Worm (Caenorhabditis elegans) whole organism, young adult: Measurements from ENCODE around the gene F58G11.4.

Source experiments
- B0019.2 ChIP-seq: fragments of 200-800 bp; sonication (Bioruptor generic); conservative IDR thresholded peaks from 2 replicates; pipeline ENCODE4 v1.3.6; 2022; ENCODE audit warnings: missing genetic modification reagents, missing genetic modification characterization, missing compliant biosample characterization
- C06A6.2 ChIP-seq: fragments of 200-800 bp; sonication (Bioruptor generic); conservative IDR thresholded peaks from 2 replicates; pipeline ENCODE4 v1.3.6; 2022; ENCODE audit warnings: missing genetic modification characterization, missing compliant biosample characterization
- F10E7.11 ChIP-seq: sonication (generic microtip); optimal IDR thresholded peaks from 2 replicates; lab custom pipeline; 2017; ENCODE audit warnings: mild to moderate bottlenecking, missing genetic modification characterization, moderate library complexity, missing compliant biosample characterization
- F33H1.4 ChIP-seq: fragments of 200-800 bp; sonication (Bioruptor generic); IDR thresholded peaks from 2 replicates; pipeline ENCODE4 v1.3.6; 2022; ENCODE audit warnings: missing genetic modification reagents, missing genetic modification characterization, missing compliant biosample characterization
- Y95B8A.8 ChIP-seq: fragments of 200-800 bp; sonication (Bioruptor generic); IDR thresholded peaks from 2 replicates; pipeline ENCODE4 v1.3.6; 2022; ENCODE audit warnings: missing genetic modification reagents, missing genetic modification characterization, missing compliant biosample characterization
- ZK185.1 ChIP-seq: sonication (generic microtip); optimal IDR thresholded peaks from 2 replicates; lab custom pipeline; 2016; ENCODE audit warnings: mild to moderate bottlenecking, missing genetic modification characterization, missing compliant biosample characterization; ENCODE audit not compliant: poor library complexity, severe bottlenecking
- athp-1 ChIP-seq: sonication (generic microtip); optimal IDR thresholded peaks from 2 replicates; lab custom pipeline; 2017; ENCODE audit warnings: mild to moderate bottlenecking, missing genetic modification characterization, missing compliant biosample characterization
- attf-5 ChIP-seq: fragments of 200-800 bp; sonication (Bioruptor generic); optimal IDR thresholded peaks from 2 replicates; lab custom pipeline; 2018; ENCODE audit warnings: mild to moderate bottlenecking, missing genetic modification characterization, missing compliant biosample characterization
- bed-2 ChIP-seq: fragments of 200-800 bp; sonication (Bioruptor generic); IDR thresholded peaks from 2 replicates; pipeline ENCODE4 v1.3.6; 2022; ENCODE audit warnings: missing genetic modification reagents, missing genetic modification characterization, missing compliant biosample characterization
- cebp-1 ChIP-seq, 2 experiments: fragments of 200-800 bp in 1 of 2; sonication (Bioruptor generic) in 1 of 2; sonication (generic microtip) in 1 of 2; IDR thresholded peaks in 1 of 2; optimal IDR thresholded peaks in 1 of 2; 2 replicates each; pipeline versions ENCODE4 v1.3.6 to Lab custom; 2017 to 2022; ENCODE audit warnings: missing compliant biosample characterization in 2 of 2, missing genetic modification characterization in 2 of 2, mild to moderate bottlenecking in 1 of 2, missing genetic modification reagents in 1 of 2, moderate library complexity in 1 of 2
- ceh-40 ChIP-seq: fragments of 200-800 bp; sonication (Bioruptor generic); IDR thresholded peaks from 2 replicates; pipeline ENCODE4 v1.3.6; 2022; ENCODE audit warnings: missing genetic modification characterization, missing compliant biosample characterization
- ceh-91 ChIP-seq: fragments of 200-800 bp; sonication (Bioruptor generic); IDR thresholded peaks from 2 replicates; pipeline ENCODE4 v1.3.6; 2022; ENCODE audit warnings: missing genetic modification reagents, missing genetic modification characterization, missing compliant biosample characterization
- dox-1 ChIP-seq: fragments of 200-800 bp; sonication (Bioruptor generic); IDR thresholded peaks from 2 replicates; pipeline ENCODE4 v1.3.6; 2022; ENCODE audit warnings: missing genetic modification reagents, missing genetic modification characterization, missing compliant biosample characterization
- dpl-1 ChIP-seq: fragments of 150-350 bp; optimal IDR thresholded peaks from 2 replicates; lab custom pipeline; 2014; ENCODE audit warnings: missing biosample characterization, missing genetic modification reagents, missing genetic modification characterization
- efl-1 ChIP-seq: fragments of 150-350 bp; optimal IDR thresholded peaks from 2 replicates; lab custom pipeline; 2014; ENCODE audit warnings: missing biosample characterization, missing genetic modification reagents, missing genetic modification characterization
- ekl-4 ChIP-seq: fragments of 200-800 bp; sonication (Bioruptor generic); IDR thresholded peaks from 2 replicates; pipeline ENCODE4 v1.3.6; 2022; ENCODE audit warnings: missing genetic modification reagents, missing genetic modification characterization, missing compliant biosample characterization
- gei-17 ChIP-seq: fragments of 200-800 bp; sonication (Bioruptor generic); optimal IDR thresholded peaks from 2 replicates; lab custom pipeline; 2018; ENCODE audit warnings: mild to moderate bottlenecking, missing genetic modification characterization, missing compliant biosample characterization
- lin-26 ChIP-seq: fragments of 200-800 bp; sonication (Bioruptor generic); IDR thresholded peaks from 2 replicates; pipeline ENCODE4 v1.3.6; 2022; ENCODE audit warnings: missing genetic modification reagents, missing genetic modification characterization, missing compliant biosample characterization
- lin-35 ChIP-seq, 3 experiments: fragments of 150-350 bp in 2 of 3; sonication (generic microtip) in 1 of 3; optimal IDR thresholded peaks; 2 replicates each; lab custom pipeline; 2014 to 2018; ENCODE audit warnings: missing biosample characterization in 3 of 3, missing genetic modification characterization in 3 of 3, missing genetic modification reagents in 3 of 3
- lin-54 ChIP-seq: fragments of 200-800 bp; sonication (Bioruptor generic); optimal IDR thresholded peaks from 2 replicates; lab custom pipeline; 2018; ENCODE audit warnings: mild to moderate bottlenecking, missing genetic modification characterization, missing compliant biosample characterization
- lsl-1 ChIP-seq: fragments of 200-800 bp; sonication (Bioruptor generic); optimal IDR thresholded peaks from 2 replicates; lab custom pipeline; 2018; ENCODE audit warnings: mild to moderate bottlenecking, missing genetic modification characterization, moderate library complexity, missing compliant biosample characterization
- madf-3 ChIP-seq: fragments of 200-800 bp; sonication (Bioruptor generic); IDR thresholded peaks from 2 replicates; pipeline ENCODE4 v1.3.6; 2022; ENCODE audit warnings: missing genetic modification reagents, missing genetic modification characterization, missing compliant biosample characterization
- madf-6 ChIP-seq: fragments of 200-800 bp; sonication (Bioruptor generic); IDR thresholded peaks from 2 replicates; pipeline ENCODE4 v1.3.6; 2022; ENCODE audit warnings: missing genetic modification reagents, missing genetic modification characterization, missing compliant biosample characterization
- mcd-1 ChIP-seq: fragments of 200-800 bp; sonication (Bioruptor generic); IDR thresholded peaks from 2 replicates; pipeline ENCODE4 v1.3.6; 2022; ENCODE audit warnings: missing genetic modification reagents, missing genetic modification characterization, missing compliant biosample characterization
- mel-28 ChIP-seq: sonication (generic microtip); optimal IDR thresholded peaks from 2 replicates; lab custom pipeline; 2016; ENCODE audit warnings: borderline replicate concordance, mild to moderate bottlenecking, missing genetic modification characterization, missing compliant biosample characterization
- nhr-27 ChIP-seq: fragments of 200-800 bp; sonication (Bioruptor generic); optimal IDR thresholded peaks from 2 replicates; lab custom pipeline; 2018; ENCODE audit warnings: mild to moderate bottlenecking, missing genetic modification characterization, moderate library complexity, missing compliant biosample characterization
- nhr-80 ChIP-seq: sonication (generic microtip); optimal IDR thresholded peaks from 2 replicates; lab custom pipeline; 2016; ENCODE audit warnings: missing genetic modification characterization, missing compliant biosample characterization
- pbrm-1 ChIP-seq: fragments of 200-800 bp; sonication (Bioruptor generic); IDR thresholded peaks from 2 replicates; pipeline ENCODE4 v1.3.6; 2022; ENCODE audit warnings: missing genetic modification reagents, missing genetic modification characterization, missing compliant biosample characterization
- rec-8 ChIP-seq, 2 experiments: sonication (generic microtip); optimal IDR thresholded peaks; 2 replicates each; lab custom pipeline; 2016; ENCODE audit warnings: mild to moderate bottlenecking in 2 of 2, missing genetic modification characterization in 2 of 2, missing genetic modification reagents in 2 of 2, missing genotype in 2 of 2, missing biosample characterization in 1 of 2, missing compliant biosample characterization in 1 of 2, moderate library complexity in 1 of 2
- repo-1 ChIP-seq: sonication (generic microtip); optimal IDR thresholded peaks from 2 replicates; lab custom pipeline; 2017; ENCODE audit warnings: mild to moderate bottlenecking, missing genetic modification characterization, missing compliant biosample characterization
- snpc-1.3 ChIP-seq: sonication (generic microtip); optimal IDR thresholded peaks from 2 replicates; lab custom pipeline; 2017; ENCODE audit warnings: missing genetic modification characterization, mild to moderate bottlenecking, missing compliant biosample characterization, antibody characterized with exemption, moderate library complexity, missing genotype, missing genetic modification reagents; ENCODE audit not compliant: insufficient read depth
- snpc-4 ChIP-seq, 5 experiments: fragments of 150-350 bp in 1 of 5; sonication (generic microtip) in 4 of 5; optimal IDR thresholded peaks; 2 replicates each; lab custom pipeline; 2014 to 2018; ENCODE audit warnings: missing genetic modification characterization in 5 of 5, missing biosample characterization in 3 of 5, antibody characterized with exemption in 2 of 5, mild to moderate bottlenecking in 2 of 5, missing compliant biosample characterization in 2 of 5, missing genotype in 2 of 5, moderate library complexity in 2 of 5, missing genetic modification reagents in 1 of 5
- somi-1 ChIP-seq: fragments of 200-800 bp; sonication (Bioruptor generic); optimal IDR thresholded peaks from 2 replicates; lab custom pipeline; 2018; ENCODE audit warnings: mild to moderate bottlenecking, missing genetic modification characterization, missing compliant biosample characterization
- tbp1 ChIP-seq: fragments of 200-800 bp; sonication (Bioruptor generic); optimal IDR thresholded peaks from 2 replicates; lab custom pipeline; 2018; ENCODE audit warnings: mild to moderate bottlenecking, missing genetic modification characterization, missing compliant biosample characterization
- tlf-1 ChIP-seq: fragments of 200-800 bp; sonication (Bioruptor generic); optimal IDR thresholded peaks from 2 replicates; lab custom pipeline; 2018; ENCODE audit warnings: mild to moderate bottlenecking, missing genetic modification characterization, missing compliant biosample characterization
- xnd-1 ChIP-seq: sonication (generic microtip); optimal IDR thresholded peaks from 2 replicates; lab custom pipeline; 2016; ENCODE audit warnings: missing genotype, missing genetic modification reagents, missing genetic modification characterization, missing compliant biosample characterization
- ztf-18 ChIP-seq: sonication (generic microtip); optimal IDR thresholded peaks from 2 replicates; lab custom pipeline; 2016; ENCODE audit warnings: missing genotype, mild to moderate bottlenecking, missing genetic modification characterization, missing compliant biosample characterization
- ztf-28 ChIP-seq: fragments of 200-800 bp; sonication (Bioruptor generic); IDR thresholded peaks from 2 replicates; pipeline ENCODE4 v1.3.6; 2022; ENCODE audit warnings: missing genetic modification reagents, missing genetic modification characterization, missing compliant biosample characterization
- ztf-3 ChIP-seq: fragments of 200-800 bp; sonication (Bioruptor generic); optimal IDR thresholded peaks from 2 replicates; lab custom pipeline; 2018; ENCODE audit warnings: mild to moderate bottlenecking, missing genetic modification characterization, missing compliant biosample characterization
- ztf-6 ChIP-seq: fragments of 200-800 bp; sonication (Bioruptor generic); IDR thresholded peaks from 2 replicates; pipeline ENCODE4 v1.3.6; 2022; ENCODE audit warnings: missing genetic modification reagents, missing genetic modification characterization, missing compliant biosample characterization

Gene F58G11.4

DNA sequence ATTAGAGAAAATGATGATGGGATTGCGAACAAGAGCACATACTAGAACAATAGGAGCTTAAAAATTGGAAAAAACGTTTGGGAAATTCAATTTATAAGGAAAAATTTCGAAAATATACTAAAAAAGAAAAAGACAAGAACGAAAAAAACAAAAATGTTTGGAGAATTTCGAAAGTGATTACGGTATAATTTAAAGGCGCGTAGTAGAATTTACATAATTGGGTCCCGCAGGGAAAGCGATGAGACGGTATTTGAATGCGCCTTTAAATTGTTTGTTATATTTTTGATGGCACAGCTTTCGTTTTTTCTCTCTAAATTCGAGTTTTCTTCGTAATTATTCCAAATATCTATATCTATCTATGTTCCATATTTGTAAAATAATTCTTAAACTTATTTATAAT lies 12.3 kb upstream of the F58G11.4 start (continued):
- TF ChIP-seq ztf-3 (GFP tag; lab: Kevin White, UChicago) (no peak), lin-26 (no peak), tlf-1 (GFP tag; lab: Kevin White, UChicago) (no peak), xnd-1 (tag; lab: Kevin White, UChicago) (peak; percentile 80)

DNA sequence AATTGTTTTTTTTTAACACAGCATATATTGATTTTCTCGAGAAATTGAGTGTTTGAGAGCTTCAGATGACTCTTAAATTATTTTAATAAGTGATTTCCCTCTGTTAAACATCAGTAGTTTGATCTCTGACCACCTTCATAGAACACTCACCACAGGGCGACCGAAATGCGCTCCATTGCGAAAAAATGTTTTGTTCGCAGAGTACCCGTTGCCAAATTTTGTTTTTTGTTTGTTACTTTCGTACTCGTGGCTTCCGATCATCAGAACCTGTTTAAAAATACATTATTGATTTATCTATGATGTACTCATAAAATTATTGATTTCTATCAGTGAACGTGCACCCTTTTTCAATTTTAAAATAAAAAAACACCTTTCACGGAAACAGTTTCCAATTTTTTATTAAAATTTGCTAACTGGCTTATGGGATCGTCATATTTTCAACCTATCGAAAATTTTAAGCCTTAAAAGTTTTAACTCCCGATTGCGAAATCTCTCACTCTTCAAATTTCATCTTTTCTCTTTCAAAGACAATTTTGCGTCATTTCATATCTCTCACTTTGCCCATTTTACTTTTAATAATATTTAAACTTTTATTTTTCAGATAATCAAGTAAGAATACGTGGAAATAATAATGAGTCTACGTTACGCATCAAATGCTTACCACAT lies 11.6 kb upstream of the F58G11.4 start, which contains the start of gene letm-1:
Gene letm-1 (plus strand): TSS at position 598 of the 666 bp plus-strand sequence.
- TF ChIP-seq rec-8 (tag; optimal IDR thresholded peaks at IDR 0.05; lab: Kevin White, UChicago) (no peak), B0019.2 (GFP tag; lab: Robert Waterston, UW) (no peak), pbrm-1 (GFP tag; lab: Robert Waterston, UW) (0 out of 2 replicates have a peak, but pooled peaks have one; percentile 24), ekl-4 (GFP tag; lab: Robert Waterston, UW) (no peak), madf-6 (GFP tag; lab: Robert Waterston, UW) (0 out of 2 replicates have a peak, but pooled peaks have one; percentile 18), lin-26 (peak; percentile 15; the same call in 1 of the 2 replicates), C06A6.2 (GFP tag; lab: Robert Waterston, UW) (no peak), ztf-18 (tag; lab: Kevin White, UChicago) (peak; percentile 15), cebp-1 (GFP tag; IDR thresholded peaks at IDR 0.05; lab: Robert Waterston, UW) (peak; percentile 38; the same call in 1 of the 2 replicates), cebp-1 (tag; optimal IDR thresholded peaks at IDR 0.05; lab: Kevin White, UChicago) (peak; percentile 92), snpc-4 (GFP tag; optimal IDR thresholded peaks at IDR 0.05; lab: Kevin White, UChicago) (no peak), snpc-4 (tag; optimal IDR thresholded peaks at IDR 0.05; lab: Kevin White, UChicago) (no peak), ztf-3 (GFP tag; lab: Kevin White, UChicago) (no peak), nhr-80 (tag; lab: Kevin White, UChicago) (peak; percentile 51), attf-5 (peak; percentile 21), nhr-27 (tag; lab: Kevin White, UChicago) (no peak), snpc-1.3 (tag; lab: Kevin White, UChicago) (no peak), mcd-1 (GFP tag; lab: Robert Waterston, UW) (peak; percentile 14; the same call in 1 of the 2 replicates), bed-2 (no peak)

DNA sequence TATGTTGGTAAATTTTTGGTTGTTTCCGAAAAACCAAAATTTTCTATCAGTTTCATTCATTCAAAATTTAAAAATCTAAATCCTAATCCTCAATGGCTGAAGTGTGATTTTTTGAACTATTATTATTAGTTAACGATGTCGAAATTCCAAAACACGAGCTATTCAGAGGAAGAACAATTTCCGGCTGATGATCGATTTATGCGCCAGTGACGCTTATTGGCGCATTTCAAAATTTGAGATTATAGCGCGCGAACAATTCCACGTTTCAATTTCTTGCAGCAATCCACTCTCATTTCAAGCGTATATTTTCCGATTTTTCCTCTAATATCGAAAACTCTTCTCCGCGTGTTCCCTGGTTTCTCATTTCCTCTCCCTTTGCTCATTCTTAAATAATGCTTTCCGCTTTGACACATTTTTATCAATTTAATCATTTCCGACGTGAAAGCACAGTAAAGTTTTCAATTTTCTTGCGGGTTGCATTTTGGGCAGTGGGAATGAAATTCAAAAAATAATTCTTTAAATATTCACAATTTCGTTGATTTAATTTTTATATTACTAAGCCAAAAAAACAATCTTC lies 8.0 kb upstream of the F58G11.4 start:
- TF ChIP-seq ztf-28 (GFP tag; lab: Robert Waterston, UW) (no peak), F10E7.11 (tag; lab: Kevin White, UChicago) (no peak), repo-1 (tag; lab: Kevin White, UChicago) (no peak), lin-54 (peak; percentile 38), mcd-1 (GFP tag; lab: Robert Waterston, UW) (peak; percentile 50), tbp1 (GFP tag; lab: Kevin White, UChicago) (peak; percentile 18), Y95B8A.8 (0 out of 2 replicates have a peak, but pooled peaks have one; percentile 5), ceh-40 (GFP tag; lab: Robert Waterston, UW) (0 out of 2 replicates have a peak, but pooled peaks have one; percentile 22), efl-1 (GFP tag; lab: Kevin White, UChicago) (peak; percentile 59), madf-6 (GFP tag; lab: Robert Waterston, UW) (peak; percentile 73; the same call in 1 of the 2 replicates), lin-35 (GFP tag; optimal IDR thresholded peaks at IDR 0.05; lab: Kevin White, UChicago) (peak in 2 of 3 experiments; percentile 12 to 73), madf-3 (peak; percentile 67; the same call in 1 of the 2 replicates), mel-28 (tag; lab: Kevin White, UChicago) (no peak), ztf-6 (no peak), gei-17 (no peak), xnd-1 (tag; lab: Kevin White, UChicago) (peak; percentile 20), cebp-1 (GFP tag; IDR thresholded peaks at IDR 0.05; lab: Robert Waterston, UW) (no peak), cebp-1 (tag; optimal IDR thresholded peaks at IDR 0.05; lab: Kevin White, UChicago) (peak; percentile 70), ZK185.1 (tag; lab: Kevin White, UChicago) (peak; percentile 2), ceh-91 (GFP tag; lab: Robert Waterston, UW) (peak; percentile 46; the same call in 1 of the 2 replicates), lsl-1 (GFP tag; lab: Kevin White, UChicago) (peak; percentile 46), F33H1.4 (GFP tag; lab: Robert Waterston, UW) (peak; percentile 42), somi-1 (no peak), athp-1 (tag; lab: Kevin White, UChicago) (peak; percentile 53), dox-1 (peak; percentile 71), dpl-1 (GFP tag; lab: Kevin White, UChicago) (no peak), tlf-1 (GFP tag; lab: Kevin White, UChicago) (peak; percentile 37)
